1 fruit fly cellular context compared by ENCODE assay signal in the genomic region with DNA sequence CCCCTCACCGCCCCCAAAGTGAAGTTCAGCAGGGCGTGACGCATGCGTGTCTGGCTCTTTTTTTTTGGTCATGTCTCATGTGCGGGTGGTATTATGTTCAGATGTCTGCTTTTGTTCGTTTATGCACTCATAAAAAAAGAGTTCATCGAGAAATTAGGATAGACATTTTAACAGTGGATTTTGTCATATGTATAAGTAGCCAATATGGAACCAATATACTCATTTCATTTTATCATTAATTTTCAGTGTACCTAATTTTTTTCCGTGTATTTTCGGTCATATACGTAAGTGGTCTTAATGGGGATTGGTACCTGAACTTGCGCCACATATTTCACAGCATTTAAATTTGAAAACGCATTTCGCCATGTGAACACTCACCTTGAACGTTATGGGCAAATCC.
A peak's percentile ranks its signal among the peaks of the same experiment; 100 is the strongest.
TF ChIP-seq lines count a peak whose summit lies in the region.

No protein-coding gene starts in this region.

TF ChIP-seq in whole organism, embryonic, 481 proteins besides CTCF, POLR2A, EP300 and RAD21 (continued from another document and continues in another):
- TF ChIP-seq CG17912 (GFP tag; optimal IDR thresholded peaks at IDR 0.05; lab: Kevin White, UChicago) (no peak), Dfd (GFP tag; optimal IDR thresholded peaks at IDR 0.05; lab: Kevin White, UChicago) (no peak), HLH54F (GFP tag; optimal IDR thresholded peaks at IDR 0.05; lab: Kevin White, UChicago) (no peak), nau (GFP tag; optimal IDR thresholded peaks at IDR 0.05; lab: Kevin White, UChicago) (no peak), ac (GFP tag; optimal IDR thresholded peaks at IDR 0.05; lab: Kevin White, UChicago) (no peak), CG6272 (GFP tag; IDR thresholded peaks at IDR 0.05; lab: Robert Waterston, UW) (no peak), Opbp (GFP tag; IDR thresholded peaks at IDR 0.05; lab: Robert Waterston, UW; ENCODE audit: partially characterized antibody) (no peak), crol (GFP tag; IDR thresholded peaks at IDR 0.05; lab: Robert Waterston, UW) (no peak), sc (optimal IDR thresholded peaks at IDR 0.05; lab: Kevin White, UChicago) (no peak), sc (GFP tag; optimal IDR thresholded peaks at IDR 0.05; lab: Kevin White, UChicago) (peak; percentile 4), Lpt (GFP tag; optimal IDR thresholded peaks at IDR 0.05; lab: Kevin White, UChicago) (no peak), dmrt11E (tag; optimal IDR thresholded peaks at IDR 0.05; lab: Kevin White, UChicago) (peak; percentile 54), D19B (GFP tag; optimal IDR thresholded peaks at IDR 0.05; lab: Kevin White, UChicago) (no peak), wdn (GFP tag; IDR thresholded peaks at IDR 0.05; lab: Robert Waterston, UW) (no peak), Drgx (GFP tag; IDR thresholded peaks at IDR 0.05; lab: Robert Waterston, UW) (peak; percentile 33; the same call in 1 of the 2 replicates), dmrt99B (tag; optimal IDR thresholded peaks at IDR 0.05; lab: Kevin White, UChicago) (peak; percentile 83), gfzf (GFP tag; optimal IDR thresholded peaks at IDR 0.05; lab: Kevin White, UChicago) (no peak), Aef1 (GFP tag; IDR thresholded peaks at IDR 0.05; lab: Robert Waterston, UW) (peak; percentile 62), ro (GFP tag; IDR thresholded peaks at IDR 0.05; lab: Robert Waterston, UW) (peak; percentile 45; the same call in 1 of the 2 replicates), Xbp1 (GFP tag; optimal IDR thresholded peaks at IDR 0.05; lab: Kevin White, UChicago) (peak; percentile 49), HLH4C (GFP tag; IDR thresholded peaks at IDR 0.05; lab: Robert Waterston, UW; ENCODE audit: partially characterized antibody) (no peak), BtbVII (GFP tag; optimal IDR thresholded peaks at IDR 0.05; lab: Kevin White, UChicago) (peak; percentile 46), otp (GFP tag; IDR thresholded peaks at IDR 0.05; lab: Robert Waterston, UW) (peak; percentile 62; the same call in 2 of the 3 replicates), kay (GFP tag; optimal IDR thresholded peaks at IDR 0.05; lab: Kevin White, UChicago) (peak; percentile 63), Mrtf (GFP tag; IDR thresholded peaks at IDR 0.05; lab: Robert Waterston, UW) (no peak), slp2 (GFP tag; optimal IDR thresholded peaks at IDR 0.05; lab: Kevin White, UChicago) (peak; percentile 66), Gsc (GFP tag; IDR thresholded peaks at IDR 0.05; lab: Robert Waterston, UW) (0 out of 2 replicates have a peak, but pooled peaks have one; percentile 39), tx (GFP tag; optimal IDR thresholded peaks at IDR 0.05; lab: Kevin White, UChicago) (no peak), repo (GFP tag; optimal IDR thresholded peaks at IDR 0.05; lab: Kevin White, UChicago) (peak; percentile 55), chif (GFP tag; optimal IDR thresholded peaks at IDR 0.05; lab: Kevin White, UChicago) (peak; percentile 37 to 40), slbo (GFP tag; IDR thresholded peaks at IDR 0.05; lab: Robert Waterston, UW) (peak; percentile 66), CG14667 (GFP tag; IDR thresholded peaks at IDR 0.05; lab: Robert Waterston, UW) (peak; percentile 56), CG7839 (tag; optimal IDR thresholded peaks at IDR 0.05; lab: Kevin White, UChicago) (peak; percentile 59), fd64A (GFP tag; optimal IDR thresholded peaks at IDR 0.05; lab: Kevin White, UChicago) (peak; percentile 19), inv (GFP tag; IDR thresholded peaks at IDR 0.05; lab: Robert Waterston, UW; ENCODE audit: partially characterized antibody) (no peak), run (tag; optimal IDR thresholded peaks at IDR 0.05; lab: Kevin White, UChicago) (no peak), mld (GFP tag; IDR thresholded peaks at IDR 0.05; lab: Robert Waterston, UW; ENCODE audit: partially characterized antibody) (no peak), CG8359 (GFP tag; optimal IDR thresholded peaks at IDR 0.05; lab: Kevin White, UChicago; ENCODE audit: borderline replicate concordance) (peak; percentile 18), en (GFP tag; optimal IDR thresholded peaks at IDR 0.05; lab: Kevin White, UChicago) (peak; percentile 40), CG32772 (GFP tag; IDR thresholded peaks at IDR 0.05; lab: Robert Waterston, UW) (peak; percentile 4; the same call in 1 of the 2 replicates), Doc2 (GFP tag; IDR thresholded peaks at IDR 0.05; lab: Robert Waterston, UW) (no peak), z (GFP tag; IDR thresholded peaks at IDR 0.05; lab: Robert Waterston, UW) (no peak), Asciz (GFP tag; optimal IDR thresholded peaks at IDR 0.05; lab: Kevin White, UChicago) (peak; percentile 67), CG16863 (GFP tag; optimal IDR thresholded peaks at IDR 0.05; lab: Kevin White, UChicago) (peak; percentile 40), h (optimal IDR thresholded peaks at IDR 0.05; lab: Kevin White, UChicago) (no peak), CG13123 (GFP tag; optimal IDR thresholded peaks at IDR 0.05; lab: Kevin White, UChicago) (no peak), kni (GFP tag; optimal IDR thresholded peaks at IDR 0.05; lab: Kevin White, UChicago) (peak; percentile 11), Awh (GFP tag; IDR thresholded peaks at IDR 0.05; lab: Robert Waterston, UW) (peak; percentile 76), klu (GFP tag; IDR thresholded peaks at IDR 0.05; lab: Robert Waterston, UW) (no peak), Scr (GFP tag; IDR thresholded peaks at IDR 0.05; lab: Robert Waterston, UW; ENCODE audit: partially characterized antibody) (no peak), CG30403 (GFP tag; optimal IDR thresholded peaks at IDR 0.05; lab: Kevin White, UChicago) (peak; percentile 55), CG17361 (GFP tag; IDR thresholded peaks at IDR 0.05; lab: Robert Waterston, UW) (peak; percentile 62; the same call in 2 of the 3 replicates), trh (GFP tag; optimal IDR thresholded peaks at IDR 0.05; lab: Kevin White, UChicago) (peak; percentile 3), psq (GFP tag; optimal IDR thresholded peaks at IDR 0.05; lab: Kevin White, UChicago) (no peak), CG3281 (GFP tag; optimal IDR thresholded peaks at IDR 0.05; lab: Kevin White, UChicago) (no peak), jing (GFP tag; optimal IDR thresholded peaks at IDR 0.05; lab: Kevin White, UChicago) (no peak), dpn (GFP tag; optimal IDR thresholded peaks at IDR 0.05; lab: Kevin White, UChicago) (peak; percentile 20 to 58), gsb (GFP tag; IDR thresholded peaks at IDR 0.05; lab: Robert Waterston, UW) (no peak), CG7357 (GFP tag; IDR thresholded peaks at IDR 0.05; lab: Robert Waterston, UW) (peak; percentile 30; the same call in 1 of the 3 replicates), CG11093 (GFP tag; IDR thresholded peaks at IDR 0.05; lab: Robert Waterston, UW) (peak; percentile 57; the same call in 2 of the 3 replicates), Dref (GFP tag; IDR thresholded peaks at IDR 0.05; lab: Robert Waterston, UW) (no peak), esg (GFP tag; conservative IDR thresholded peaks at IDR 0.05; lab: Robert Waterston, UW) (peak; percentile 59), fd102C (GFP tag; optimal IDR thresholded peaks at IDR 0.05; lab: Kevin White, UChicago) (no peak), HmgZ (tag; optimal IDR thresholded peaks at IDR 0.05; lab: Kevin White, UChicago) (peak; percentile 8), CG12219 (GFP tag; optimal IDR thresholded peaks at IDR 0.05; lab: Kevin White, UChicago) (peak; percentile 38), bsh (GFP tag; optimal IDR thresholded peaks at IDR 0.05; lab: Kevin White, UChicago) (peak in 1 of 2 experiments; percentile 66), stc (GFP tag; IDR thresholded peaks at IDR 0.05; lab: Robert Waterston, UW) (peak; percentile 57; the same call in 1 of the 2 replicates), pho (GFP tag; optimal IDR thresholded peaks at IDR 0.05; lab: Kevin White, UChicago) (no peak), Dll (GFP tag; IDR thresholded peaks at IDR 0.05; lab: Robert Waterston, UW; ENCODE audit: partially characterized antibody) (no peak), HLH3B (GFP tag; IDR thresholded peaks at IDR 0.05; lab: Robert Waterston, UW) (peak; percentile 76), CG8765 (GFP tag; IDR thresholded peaks at IDR 0.05; lab: Robert Waterston, UW) (no peak), CG8478 (optimal IDR thresholded peaks at IDR 0.05; lab: Kevin White, UChicago) (no peak), Abd-B (GFP tag; optimal IDR thresholded peaks at IDR 0.05; lab: Kevin White, UChicago) (no peak), CG12071 (GFP tag; optimal IDR thresholded peaks at IDR 0.05; lab: Kevin White, UChicago) (peak; percentile 65), wek (GFP tag; optimal IDR thresholded peaks at IDR 0.05; lab: Kevin White, UChicago) (peak; percentile 19), CG1832 (GFP tag; optimal IDR thresholded peaks at IDR 0.05; lab: Kevin White, UChicago) (no peak), CG9727 (GFP tag; optimal IDR thresholded peaks at IDR 0.05; lab: Kevin White, UChicago) (peak; percentile 43), CG11696 (GFP tag; IDR thresholded peaks at IDR 0.05; lab: Robert Waterston, UW) (peak; percentile 55; the same call in 1 of the 2 replicates), nmo (GFP tag; optimal IDR thresholded peaks at IDR 0.05; lab: Kevin White, UChicago) (peak; percentile 52), CG14710 (tag; optimal IDR thresholded peaks at IDR 0.05; lab: Kevin White, UChicago) (peak; percentile 60), sens (GFP tag; lab: Kevin White, UChicago) (peak; percentile 94), Rfx (GFP tag; IDR thresholded peaks at IDR 0.05; lab: Robert Waterston, UW) (peak; percentile 71), Meics (GFP tag; optimal IDR thresholded peaks at IDR 0.05; lab: Kevin White, UChicago) (no peak), CG12391 (tag; optimal IDR thresholded peaks at IDR 0.05; lab: Kevin White, UChicago) (peak; percentile 61), CG11085 (GFP tag; IDR thresholded peaks at IDR 0.05; lab: Robert Waterston, UW) (no peak), Ptx1 (GFP tag; IDR thresholded peaks at IDR 0.05; lab: Robert Waterston, UW) (peak; percentile 82), Fer1 (GFP tag; optimal IDR thresholded peaks at IDR 0.05; lab: Kevin White, UChicago) (no peak), lbe (GFP tag; optimal IDR thresholded peaks at IDR 0.05; lab: Kevin White, UChicago) (no peak), CG9609 (GFP tag; optimal IDR thresholded peaks at IDR 0.05; lab: Kevin White, UChicago) (no peak), CG7786 (GFP tag; optimal IDR thresholded peaks at IDR 0.05; lab: Kevin White, UChicago) (peak; percentile 29), CrebB (tag; optimal IDR thresholded peaks at IDR 0.05; lab: Kevin White, UChicago) (no peak), CG1647 (GFP tag; optimal IDR thresholded peaks at IDR 0.05; lab: Kevin White, UChicago) (peak; percentile 6), CG3726 (GFP tag; IDR thresholded peaks at IDR 0.05; lab: Robert Waterston, UW) (no peak), btn (GFP tag; optimal IDR thresholded peaks at IDR 0.05; lab: Kevin White, UChicago) (peak; percentile 63), exex (tag; optimal IDR thresholded peaks at IDR 0.05; lab: Kevin White, UChicago) (no peak), lmd (GFP tag; IDR thresholded peaks at IDR 0.05; lab: Robert Waterston, UW) (peak; percentile 60), tio (GFP tag; optimal IDR thresholded peaks at IDR 0.05; lab: Kevin White, UChicago) (peak; percentile 25), CG6654 (GFP tag; optimal IDR thresholded peaks at IDR 0.05; lab: Kevin White, UChicago) (no peak), chn (GFP tag; optimal IDR thresholded peaks at IDR 0.05; lab: Kevin White, UChicago) (peak; percentile 15), CG17612 (GFP tag; IDR thresholded peaks at IDR 0.05; lab: Robert Waterston, UW) (no peak), disco-r (GFP tag; optimal IDR thresholded peaks at IDR 0.05; lab: Kevin White, UChicago) (peak; percentile 2), bowl (GFP tag; IDR thresholded peaks at IDR 0.05; lab: Robert Waterston, UW) (no peak), br (optimal IDR thresholded peaks at IDR 0.05; lab: Kevin White, UChicago) (no peak), CG34224 (GFP tag; IDR thresholded peaks at IDR 0.05; lab: Robert Waterston, UW; ENCODE audit: partially characterized antibody) (no peak), fd3F (GFP tag; optimal IDR thresholded peaks at IDR 0.05; lab: Kevin White, UChicago) (peak; percentile 23), CG5953 (GFP tag; IDR thresholded peaks at IDR 0.05; lab: Robert Waterston, UW) (peak; percentile 45; the same call in 1 of the 2 replicates), CG9797 (GFP tag; optimal IDR thresholded peaks at IDR 0.05; lab: Kevin White, UChicago) (no peak), caup (GFP tag; optimal IDR thresholded peaks at IDR 0.05; lab: Kevin White, UChicago; ENCODE audit: severe bottlenecking) (peak; percentile 28), NC2α (GFP tag; optimal IDR thresholded peaks at IDR 0.05; lab: Kevin White, UChicago) (no peak), CG15011 (GFP tag; optimal IDR thresholded peaks at IDR 0.05; lab: Kevin White, UChicago) (no peak), CG1603 (tag; optimal IDR thresholded peaks at IDR 0.05; lab: Kevin White, UChicago) (peak; percentile 78), CG15073 (GFP tag; optimal IDR thresholded peaks at IDR 0.05; lab: Kevin White, UChicago) (no peak), CG8944 (GFP tag; optimal IDR thresholded peaks at IDR 0.05; lab: Kevin White, UChicago) (no peak), CG31388 (GFP tag; optimal IDR thresholded peaks at IDR 0.05; lab: Kevin White, UChicago) (no peak), gt (GFP tag; IDR thresholded peaks at IDR 0.05; lab: Robert Waterston, UW) (no peak), CG2889 (GFP tag; IDR thresholded peaks at IDR 0.05; lab: Robert Waterston, UW) (0 out of 3 replicates have a peak, but pooled peaks have one; percentile 33), CG18764 (GFP tag; optimal IDR thresholded peaks at IDR 0.05; lab: Kevin White, UChicago) (peak; percentile 40), lilli (GFP tag; optimal IDR thresholded peaks at IDR 0.05; lab: Kevin White, UChicago) (no peak), mirr (GFP tag; optimal IDR thresholded peaks at IDR 0.05; lab: Kevin White, UChicago) (no peak), hth (optimal IDR thresholded peaks at IDR 0.05; lab: Kevin White, UChicago) (no peak), Nf-YA (GFP tag; IDR thresholded peaks at IDR 0.05; lab: Robert Waterston, UW) (no peak), fd96Cb (tag; optimal IDR thresholded peaks at IDR 0.05; lab: Kevin White, UChicago) (peak; percentile 71), TFAM (GFP tag; optimal IDR thresholded peaks at IDR 0.05; lab: Kevin White, UChicago) (no peak), Gug (GFP tag; IDR thresholded peaks at IDR 0.05; lab: Robert Waterston, UW) (0 out of 4 replicates have a peak, but pooled peaks have one; percentile 10), Dek (tag; optimal IDR thresholded peaks at IDR 0.05; lab: Kevin White, UChicago) (peak; percentile 40), CG7271 (tag; optimal IDR thresholded peaks at IDR 0.05; lab: Kevin White, UChicago) (no peak), al (GFP tag; IDR thresholded peaks at IDR 0.05; lab: Robert Waterston, UW) (no peak), CG5245 (GFP tag; optimal IDR thresholded peaks at IDR 0.05; lab: Kevin White, UChicago) (peak; percentile 47)
